Fruit fly (Drosophila melanogaster) whole organism, embryonic: ENCODE data around the gene Jon66Cii.

ENCODE experiments used
- Atf3 ChIP-seq: fragments of 200-800 bp; sonication (Bioruptor generic); optimal IDR thresholded peaks from 3 replicates; lab custom pipeline; 2016; ENCODE audit warnings: missing biosample characterization, missing genetic modification characterization
- Awh ChIP-seq: fragments of 200-800 bp; sonication (Bioruptor generic); IDR thresholded peaks from 2 replicates; pipeline ENCODE4, ENCODE4 v1.3.6; 2022; ENCODE audit warnings: missing biosample characterization, missing genetic modification characterization
- BtbVII ChIP-seq: fragments of 200-800 bp; sonication (Bioruptor generic); optimal IDR thresholded peaks from 3 replicates; lab custom pipeline; 2017; ENCODE audit warnings: missing biosample characterization, mild to moderate bottlenecking, missing genetic modification characterization
- CG10462 ChIP-seq: fragments of 200-800 bp; sonication (Bioruptor generic); optimal IDR thresholded peaks from 2 replicates; lab custom pipeline; 2016; ENCODE audit warnings: missing biosample characterization, missing genetic modification characterization
- CG10654 ChIP-seq: fragments of 200-800 bp; sonication (Bioruptor generic); optimal IDR thresholded peaks from 2 replicates; lab custom pipeline; 2016; ENCODE audit warnings: missing biosample characterization, missing genetic modification characterization
- CG11398 ChIP-seq: fragments of 200-800 bp; sonication (Bioruptor generic); optimal IDR thresholded peaks from 2 replicates; lab custom pipeline; 2016; ENCODE audit warnings: missing biosample characterization, missing genetic modification characterization
- CG12769 ChIP-seq: fragments of 200-800 bp; sonication (Bioruptor generic); optimal IDR thresholded peaks from 2 replicates; lab custom pipeline; 2019; ENCODE audit warnings: missing biosample characterization, mild to moderate bottlenecking, missing genetic modification characterization, moderate library complexity
- CG13624 ChIP-seq: fragments of 200-800 bp; sonication (Bioruptor generic); optimal IDR thresholded peaks from 2 replicates; lab custom pipeline; 2016; ENCODE audit warnings: missing biosample characterization, missing genetic modification characterization
- CG14441 ChIP-seq: fragments of 200-800 bp; sonication (Bioruptor generic); IDR thresholded peaks from 2 replicates; pipeline ENCODE4 v1.3.6; 2022; ENCODE audit warnings: missing biosample characterization, missing genetic modification characterization
- CG15073 ChIP-seq: fragments of 200-800 bp; sonication (Bioruptor generic); optimal IDR thresholded peaks from 2 replicates; lab custom pipeline; 2016; ENCODE audit warnings: missing biosample characterization, missing genetic modification characterization
- CG1602 ChIP-seq: fragments of 200-800 bp; sonication (Bioruptor generic); optimal IDR thresholded peaks from 3 replicates; lab custom pipeline; 2016; ENCODE audit warnings: missing biosample characterization, missing genetic modification characterization
- CG16813 ChIP-seq: fragments of 200-800 bp; sonication (Bioruptor generic); IDR thresholded peaks from 3 replicates; pipeline ENCODE4 v1.3.6; 2022; ENCODE audit warnings: missing biosample characterization, missing genetic modification characterization; ENCODE audit not compliant: partially characterized antibody
- CG16815 ChIP-seq: fragments of 200-800 bp; sonication (Bioruptor generic); optimal IDR thresholded peaks from 3 replicates; lab custom pipeline; 2017; ENCODE audit warnings: missing biosample characterization, mild to moderate bottlenecking, missing genetic modification characterization
- CG16863 ChIP-seq: fragments of 200-800 bp; sonication (Bioruptor generic); optimal IDR thresholded peaks from 3 replicates; lab custom pipeline; 2016; ENCODE audit warnings: missing biosample characterization, missing genetic modification characterization
- CG17359 ChIP-seq: fragments of 200-800 bp; sonication (Bioruptor generic); optimal IDR thresholded peaks from 3 replicates; lab custom pipeline; 2018; ENCODE audit warnings: missing biosample characterization, mild to moderate bottlenecking, missing genetic modification characterization, moderate library complexity
- CG18619 ChIP-seq: fragments of 200-800 bp; sonication (Bioruptor generic); optimal IDR thresholded peaks from 3 replicates; lab custom pipeline; 2017; ENCODE audit warnings: missing biosample characterization, mild to moderate bottlenecking, missing genetic modification characterization
- CG30020 ChIP-seq: fragments of 200-800 bp; optimal IDR thresholded peaks from 2 replicates; lab custom pipeline; 2019; ENCODE audit warnings: missing biosample characterization, mild to moderate bottlenecking, missing genetic modification characterization, moderate library complexity
- CG3281 ChIP-seq: fragments of 200-800 bp; sonication (Bioruptor generic); optimal IDR thresholded peaks from 3 replicates; lab custom pipeline; 2017; ENCODE audit warnings: missing biosample characterization, mild to moderate bottlenecking, missing genetic modification characterization
- CG4617 ChIP-seq: fragments of 200-800 bp; sonication (Bioruptor generic); optimal IDR thresholded peaks from 3 replicates; lab custom pipeline; 2016; ENCODE audit warnings: missing biosample characterization, missing genetic modification characterization, borderline replicate concordance
- CG8281 ChIP-seq: fragments of 200-800 bp; sonication (Bioruptor generic); optimal IDR thresholded peaks from 2 replicates; lab custom pipeline; 2018; ENCODE audit warnings: missing biosample characterization, mild to moderate bottlenecking, missing genetic modification characterization, moderate library complexity
- CG8388 ChIP-seq: fragments of 200-800 bp; sonication (Bioruptor generic); optimal IDR thresholded peaks from 2 replicates; lab custom pipeline; 2019; ENCODE audit warnings: missing biosample characterization, mild to moderate bottlenecking, missing genetic modification characterization, moderate library complexity
- CHES-1-like ChIP-seq: fragments of 200-800 bp; sonication (Bioruptor generic); optimal IDR thresholded peaks from 2 replicates; lab custom pipeline; 2016; ENCODE audit warnings: missing biosample characterization, missing genetic modification characterization
- CkIIα-i1 ChIP-seq: fragments of 200-800 bp; sonication (Bioruptor generic); IDR thresholded peaks from 2 replicates; pipeline ENCODE4 v1.3.6; 2022; ENCODE audit warnings: missing biosample characterization, missing genetic modification characterization
- D19B ChIP-seq: fragments of 200-800 bp; sonication (Bioruptor generic); optimal IDR thresholded peaks from 2 replicates; lab custom pipeline; 2017; ENCODE audit warnings: missing biosample characterization, mild to moderate bottlenecking, missing genetic modification characterization
- ERR ChIP-seq: fragments of 200-800 bp; sonication (Bioruptor generic); optimal IDR thresholded peaks from 2 replicates; lab custom pipeline; 2016; ENCODE audit warnings: missing biosample characterization, missing genetic modification characterization
- Max ChIP-seq: fragments of 200-800 bp; sonication (Bioruptor generic); optimal IDR thresholded peaks from 2 replicates; lab custom pipeline; 2016; ENCODE audit warnings: missing biosample characterization, mild to moderate bottlenecking, missing genetic modification characterization
- NK7.1 ChIP-seq: fragments of 200-800 bp; sonication (Bioruptor generic); optimal IDR thresholded peaks from 3 replicates; lab custom pipeline; 2016; ENCODE audit warnings: missing biosample characterization, missing genetic modification characterization
- NfI ChIP-seq: fragments of 200-800 bp; sonication (Bioruptor generic); optimal IDR thresholded peaks from 3 replicates; lab custom pipeline; 2018; ENCODE audit warnings: missing biosample characterization, mild to moderate bottlenecking, missing genetic modification characterization, moderate library complexity
- Ptx1 ChIP-seq: fragments of 200-800 bp; sonication (Bioruptor generic); IDR thresholded peaks from 2 replicates; pipeline ENCODE4 v1.3.6; 2022; ENCODE audit warnings: missing biosample characterization, missing genetic modification characterization
- Ravus ChIP-seq: fragments of 200-800 bp; sonication (Bioruptor generic); IDR thresholded peaks from 2 replicates; pipeline ENCODE4 v1.3.6; 2022; ENCODE audit warnings: missing biosample characterization, missing genetic modification characterization
- ato ChIP-seq: fragments of 200-800 bp; sonication (Bioruptor generic); IDR thresholded peaks from 2 replicates; pipeline ENCODE4 v1.3.6; 2022; ENCODE audit warnings: missing biosample characterization, missing genetic modification characterization; ENCODE audit not compliant: partially characterized antibody
- br ChIP-seq: fragments of >200 bp; optimal IDR thresholded peaks from 2 replicates; lab custom pipeline; 2017
- bsh ChIP-seq, 2 experiments: fragments of 200-800 bp; sonication (Bioruptor generic); optimal IDR thresholded peaks; 2 replicates each; lab custom pipeline; 2017 to 2018; ENCODE audit warnings: mild to moderate bottlenecking in 2 of 2, missing biosample characterization in 2 of 2, missing genetic modification characterization in 2 of 2, moderate library complexity in 1 of 2
- btn ChIP-seq: fragments of 200-800 bp; sonication (Bioruptor generic); optimal IDR thresholded peaks from 2 replicates; lab custom pipeline; 2016; ENCODE audit warnings: missing biosample characterization, missing genetic modification characterization
- chn ChIP-seq: fragments of 200-800 bp; sonication (Bioruptor generic); optimal IDR thresholded peaks from 2 replicates; lab custom pipeline; 2016; ENCODE audit warnings: missing biosample characterization, missing genetic modification characterization
- crc ChIP-seq: fragments of 200-800 bp; sonication (Bioruptor generic); optimal IDR thresholded peaks from 2 replicates; lab custom pipeline; 2016; ENCODE audit warnings: missing biosample characterization, missing genetic modification characterization
- croc ChIP-seq: fragments of 200-800 bp; sonication (Bioruptor generic); conservative IDR thresholded peaks from 3 replicates; pipeline ENCODE4 v1.3.6; 2022; ENCODE audit warnings: missing biosample characterization, missing genetic modification characterization
- gcm2 ChIP-seq: fragments of 200-800 bp; sonication (Bioruptor generic); optimal IDR thresholded peaks from 2 replicates; lab custom pipeline; 2016; ENCODE audit warnings: missing biosample characterization, missing genetic modification characterization
- jumu ChIP-seq: fragments of 200-800 bp; sonication (Bioruptor generic); optimal IDR thresholded peaks from 3 replicates; lab custom pipeline; 2016; ENCODE audit warnings: missing biosample characterization, missing genetic modification characterization
- klu ChIP-seq: fragments of 200-800 bp; sonication (Bioruptor generic); IDR thresholded peaks from 2 replicates; pipeline ENCODE4 v1.3.6; 2022; ENCODE audit warnings: missing biosample characterization, missing genetic modification characterization
- luna ChIP-seq: fragments of 200-800 bp; sonication (Bioruptor generic); optimal IDR thresholded peaks from 2 replicates; lab custom pipeline; 2016; ENCODE audit warnings: missing biosample characterization, missing genetic modification characterization
- nom ChIP-seq: fragments of 200-800 bp; sonication (Bioruptor generic); optimal IDR thresholded peaks from 2 replicates; lab custom pipeline; 2017; ENCODE audit warnings: missing biosample characterization, missing genetic modification characterization, mild to moderate bottlenecking, moderate library complexity, missing genetic modification reagents
- oc ChIP-seq: fragments of 200-800 bp; sonication (Bioruptor generic); optimal IDR thresholded peaks from 2 replicates; lab custom pipeline; 2018; ENCODE audit warnings: missing biosample characterization, mild to moderate bottlenecking, missing genetic modification characterization, moderate library complexity
- repo ChIP-seq: fragments of 200-800 bp; sonication (Bioruptor generic); optimal IDR thresholded peaks from 2 replicates; lab custom pipeline; 2016; ENCODE audit warnings: missing biosample characterization, missing genetic modification characterization
- slbo ChIP-seq: fragments of 200-800 bp; sonication (Bioruptor generic); IDR thresholded peaks from 2 replicates; pipeline ENCODE4 v1.3.6; 2022; ENCODE audit warnings: missing biosample characterization, missing genetic modification characterization
- tgo ChIP-seq: fragments of 200-800 bp; sonication (Bioruptor generic); IDR thresholded peaks from 3 replicates; pipeline ENCODE4 v1.3.6; 2022; ENCODE audit warnings: missing biosample characterization, missing genetic modification characterization
- tll ChIP-seq, 2 experiments: fragments of 200-800 bp in 1 of 2; fragments of >200 bp in 1 of 2; sonication (Bioruptor generic) in 1 of 2; optimal IDR thresholded peaks; 2 replicates each; lab custom pipeline; 2017 to 2019; ENCODE audit warnings: missing biosample characterization in 2 of 2, missing genetic modification characterization in 2 of 2, mild to moderate bottlenecking in 1 of 2, moderate library complexity in 1 of 2
- twi ChIP-seq: fragments of 200-800 bp; optimal IDR thresholded peaks from 2 replicates; lab custom pipeline; 2019; ENCODE audit warnings: missing biosample characterization, mild to moderate bottlenecking, missing genetic modification characterization, moderate library complexity

The Jon66Cii gene

dm6 chr3L:8393549-8393948 is at the start of gene Jon66Cii:
TSS of gene Jon66Cii (minus strand) at chr3L:8393649.
- TF ChIP-seq Atf3 (GFP tag; lab: Kevin White, UChicago), result no peak
- no peak for TF ChIP-seq tgo
- TF ChIP-seq CG30020 (tag; lab: Kevin White, UChicago), result no peak
- TF ChIP-seq CG16813, result no peak
- no peak for TF ChIP-seq CG14441 (GFP tag; lab: Robert Waterston, UW)
- no peak for TF ChIP-seq twi (tag; lab: Kevin White, UChicago)
- TF ChIP-seq CG1602 (GFP tag; lab: Kevin White, UChicago), result no peak
- TF ChIP-seq CG15073 (GFP tag; lab: Kevin White, UChicago), result no peak
- TF ChIP-seq CG10654 (GFP tag; lab: Kevin White, UChicago), result no peak
- TF ChIP-seq D19B (GFP tag; lab: Kevin White, UChicago), result no peak
- TF ChIP-seq CG11398 (GFP tag; lab: Kevin White, UChicago), result no peak
- TF ChIP-seq Ptx1 (GFP tag; lab: Robert Waterston, UW), result no peak
- TF ChIP-seq NfI, result no peak
- TF ChIP-seq CG8388 (GFP tag; lab: Kevin White, UChicago), result no peak

dm6 chr3L:8441745-8442575 is 48.5 kb upstream of the Jon66Cii start, which contains the start of gene Unr:
TSS of gene Unr (minus strand) at chr3L:8442381.
- TF ChIP-seq CG10462 (GFP tag; lab: Kevin White, UChicago), result peak; percentile 46
- no peak for TF ChIP-seq tll (GFP tag; optimal IDR thresholded peaks at IDR 0.05; lab: Kevin White, UChicago)
- TF ChIP-seq CG12769 (tag; lab: Kevin White, UChicago), result peak; percentile 79
- peak; percentile 78 for TF ChIP-seq CG17359 (tag; lab: Kevin White, UChicago)
- peak; percentile 69 for TF ChIP-seq repo (GFP tag; lab: Kevin White, UChicago)
- TF ChIP-seq nom (GFP tag; lab: Kevin White, UChicago), result peak; percentile 63
- peak; percentile 63 for TF ChIP-seq CG16863 (GFP tag; lab: Kevin White, UChicago)
- TF ChIP-seq oc (tag; lab: Kevin White, UChicago), result peak; percentile 64
- TF ChIP-seq CG16815 (GFP tag; lab: Kevin White, UChicago), result peak; percentile 42
- TF ChIP-seq chn (GFP tag; lab: Kevin White, UChicago), result peak; percentile 88
- peak; percentile 40 for TF ChIP-seq btn (GFP tag; lab: Kevin White, UChicago)
- TF ChIP-seq NK7.1 (GFP tag; lab: Kevin White, UChicago), result peak; percentile 78
- TF ChIP-seq slbo (GFP tag; lab: Robert Waterston, UW), result peak; percentile 89
- peak; percentile 74 for TF ChIP-seq CG3281
- peak; percentile 85 for TF ChIP-seq CG13624 (GFP tag; lab: Kevin White, UChicago)
- TF ChIP-seq ERR (GFP tag; lab: Kevin White, UChicago), result peak; percentile 70
- TF ChIP-seq CG10654 (GFP tag; lab: Kevin White, UChicago), result peak; percentile 74
- TF ChIP-seq jumu, result peak; percentile 81
- peak; percentile 52 for TF ChIP-seq CG8281 (tag; lab: Kevin White, UChicago)
- TF ChIP-seq CG18619, result peak; percentile 60
- TF ChIP-seq CHES-1-like, result peak; percentile 83
- no peak; the same call in 1 of the 2 replicates for TF ChIP-seq klu (GFP tag; lab: Robert Waterston, UW)
- peak; percentile 70 for TF ChIP-seq CG4617
- no peak for TF ChIP-seq ato (GFP tag; lab: Robert Waterston, UW)
- TF ChIP-seq Awh, result peak; percentile 28; the same call in 1 of the 2 replicates
- TF ChIP-seq crc, result peak; percentile 62
- TF ChIP-seq CkIIα-i1, result no peak
- no peak for TF ChIP-seq br (lab: Kevin White, UChicago)
- TF ChIP-seq Max (GFP tag; lab: Kevin White, UChicago), result peak; percentile 29
- TF ChIP-seq Ravus, result peak; percentile 19
- TF ChIP-seq BtbVII (GFP tag; lab: Kevin White, UChicago), result peak; percentile 35
- TF ChIP-seq bsh (GFP tag; optimal IDR thresholded peaks at IDR 0.05; lab: Kevin White, UChicago), result peak in 1 of 2 experiments; percentile 77
- TF ChIP-seq croc (GFP tag; lab: Robert Waterston, UW), result no peak; the same call in 2 of the 3 replicates
- TF ChIP-seq luna (GFP tag; lab: Kevin White, UChicago), result peak; percentile 55
- TF ChIP-seq gcm2 (GFP tag; lab: Kevin White, UChicago), result peak; percentile 49
